Fruit fly (Drosophila melanogaster) Kc167 (cell line): ENCODE results near the gene CG13384.

Experiments
- h ChIP-seq: fragments of >200 bp; optimal IDR thresholded peaks from 3 replicates; lab custom pipeline; 2018; ENCODE audit warnings: missing external identifiers
- insv ChIP-seq: fragments of >200 bp; optimal IDR thresholded peaks from 3 replicates; lab custom pipeline; 2018; ENCODE audit warnings: missing external identifiers
- psq ChIP-seq: fragments of >200 bp; optimal IDR thresholded peaks from 2 replicates; lab custom pipeline; 2017; ENCODE audit warnings: missing external identifiers
- ttk ChIP-seq: sonication (Bioruptor generic); optimal IDR thresholded peaks from 2 replicates; lab custom pipeline; 2017; ENCODE audit warnings: missing external identifiers

- TF ChIP-seq insv (no peak), ttk (no peak), h (lab: Kevin White, UChicago) (no peak), psq (no peak)
These were observed 36.1 kb downstream of the CG13384 start for dm6 chr2L:8420259-8420930.
